Fruit fly (Drosophila melanogaster) whole organism, embryonic: ENCODE data around the gene Bhmt.

Source experiments
- Abd-B ChIP-seq: fragments of 200-800 bp; sonication (Bioruptor generic); optimal IDR thresholded peaks from 2 replicates; lab custom pipeline; 2018; ENCODE audit warnings: missing biosample characterization, mild to moderate bottlenecking, missing genetic modification characterization, moderate library complexity
- Ada2b ChIP-seq: fragments of 200-800 bp; sonication (Bioruptor generic); IDR thresholded peaks from 2 replicates; pipeline ENCODE4 v1.3.6; 2022; ENCODE audit warnings: missing biosample characterization, missing genetic modification characterization
- Awh ChIP-seq: fragments of 200-800 bp; sonication (Bioruptor generic); IDR thresholded peaks from 2 replicates; pipeline ENCODE4, ENCODE4 v1.3.6; 2022; ENCODE audit warnings: missing biosample characterization, missing genetic modification characterization
- BEAF-32 ChIP-seq: fragments of 200-800 bp; sonication (Bioruptor generic); optimal IDR thresholded peaks from 3 replicates; lab custom pipeline; 2017; ENCODE audit warnings: missing biosample characterization, missing genetic modification characterization, mild to moderate bottlenecking, moderate library complexity, missing genetic modification reagents
- CG1024 ChIP-seq: fragments of 200-800 bp; sonication (Bioruptor generic); IDR thresholded peaks from 2 replicates; pipeline ENCODE4 v1.3.6; 2022; ENCODE audit warnings: missing biosample characterization, missing genetic modification characterization
- CG11093 ChIP-seq: fragments of 200-800 bp; sonication (Bioruptor generic); IDR thresholded peaks from 3 replicates; pipeline ENCODE4 v1.3.6; 2022; ENCODE audit warnings: missing biosample characterization, missing genetic modification characterization
- CG14050 ChIP-seq: fragments of 200-800 bp; sonication (Bioruptor generic); IDR thresholded peaks from 3 replicates; pipeline ENCODE4 v1.3.6; 2022; ENCODE audit warnings: missing biosample characterization, missing genetic modification characterization
- CG15696 ChIP-seq: fragments of 200-800 bp; sonication (Bioruptor generic); optimal IDR thresholded peaks from 2 replicates; lab custom pipeline; 2019; ENCODE audit warnings: missing biosample characterization, mild to moderate bottlenecking, missing genetic modification characterization, moderate library complexity
- CG1832 ChIP-seq: fragments of 200-800 bp; sonication (Bioruptor generic); optimal IDR thresholded peaks from 2 replicates; lab custom pipeline; 2017; ENCODE audit warnings: missing biosample characterization, mild to moderate bottlenecking, missing genetic modification characterization, inconsistent platforms
- CG31388 ChIP-seq: fragments of 200-800 bp; sonication (Bioruptor generic); optimal IDR thresholded peaks from 2 replicates; lab custom pipeline; 2016; ENCODE audit warnings: missing biosample characterization, missing genetic modification characterization
- CG3163 ChIP-seq: fragments of 200-800 bp; sonication (Bioruptor generic); optimal IDR thresholded peaks from 3 replicates; lab custom pipeline; 2016; ENCODE audit warnings: missing biosample characterization, missing genetic modification characterization
- CG3281 ChIP-seq: fragments of 200-800 bp; sonication (Bioruptor generic); optimal IDR thresholded peaks from 3 replicates; lab custom pipeline; 2017; ENCODE audit warnings: missing biosample characterization, mild to moderate bottlenecking, missing genetic modification characterization
- CG33557 ChIP-seq: fragments of 200-800 bp; sonication (Bioruptor generic); optimal IDR thresholded peaks from 2 replicates; lab custom pipeline; 2019; ENCODE audit warnings: missing biosample characterization, mild to moderate bottlenecking, missing genetic modification characterization, moderate library complexity
- CG34422 ChIP-seq: fragments of 200-800 bp; sonication (Bioruptor generic); IDR thresholded peaks from 3 replicates; pipeline ENCODE4 v1.3.6; 2022; ENCODE audit warnings: missing biosample characterization, missing genetic modification characterization
- CG4328 ChIP-seq: fragments of 200-800 bp; sonication (Bioruptor generic); optimal IDR thresholded peaks from 3 replicates; lab custom pipeline; 2017; ENCODE audit warnings: missing biosample characterization, missing genetic modification reagents, missing genetic modification characterization
- CG6854 ChIP-seq: fragments of 200-800 bp; sonication (Bioruptor generic); optimal IDR thresholded peaks from 3 replicates; lab custom pipeline; 2017; ENCODE audit warnings: missing biosample characterization, mild to moderate bottlenecking, missing genetic modification characterization
- CG7556 ChIP-seq: fragments of 200-800 bp; sonication (Bioruptor generic); optimal IDR thresholded peaks from 2 replicates; lab custom pipeline; 2017; ENCODE audit warnings: missing biosample characterization, mild to moderate bottlenecking, missing genetic modification characterization
- CG7745 ChIP-seq: fragments of 200-800 bp; sonication (Bioruptor generic); optimal IDR thresholded peaks from 2 replicates; lab custom pipeline; 2018; ENCODE audit warnings: missing biosample characterization, mild to moderate bottlenecking, missing genetic modification characterization, moderate library complexity
- CG8089 ChIP-seq: fragments of 200-800 bp; sonication (Bioruptor generic); optimal IDR thresholded peaks from 3 replicates; lab custom pipeline; 2016; ENCODE audit warnings: missing biosample characterization, missing genetic modification characterization
- CG8924 ChIP-seq: fragments of 200-800 bp; optimal IDR thresholded peaks from 3 replicates; lab custom pipeline; 2019; ENCODE audit warnings: missing biosample characterization, mild to moderate bottlenecking, missing genetic modification characterization, moderate library complexity
- CG9215 ChIP-seq: fragments of 200-800 bp; sonication (Bioruptor generic); IDR thresholded peaks from 2 replicates; pipeline ENCODE4 v1.3.6; 2022; ENCODE audit warnings: missing biosample characterization, missing genetic modification characterization
- CG9797 ChIP-seq: fragments of 200-800 bp; sonication (Bioruptor generic); optimal IDR thresholded peaks from 3 replicates; lab custom pipeline; 2018; ENCODE audit warnings: missing biosample characterization, mild to moderate bottlenecking, missing genetic modification characterization
- E2f1 ChIP-seq: fragments of 200-800 bp; sonication (Bioruptor generic); IDR thresholded peaks from 2 replicates; pipeline ENCODE4 v1.3.6; 2022; ENCODE audit warnings: missing biosample characterization, missing genetic modification characterization
- HLH4C ChIP-seq: fragments of 200-800 bp; sonication (Bioruptor generic); IDR thresholded peaks from 3 replicates; pipeline ENCODE4 v1.3.6; 2022; ENCODE audit warnings: missing biosample characterization, missing genetic modification characterization; ENCODE audit not compliant: partially characterized antibody
- Hmx ChIP-seq: fragments of 200-800 bp; sonication (Bioruptor generic); optimal IDR thresholded peaks from 2 replicates; lab custom pipeline; 2016; ENCODE audit warnings: missing biosample characterization, missing genetic modification characterization
- Hsf ChIP-seq: fragments of 200-800 bp; sonication (Bioruptor generic); optimal IDR thresholded peaks from 3 replicates; lab custom pipeline; 2016; ENCODE audit warnings: missing biosample characterization, missing genetic modification characterization
- Lpt ChIP-seq: fragments of >200 bp; optimal IDR thresholded peaks from 2 replicates; lab custom pipeline; 2018; ENCODE audit warnings: missing biosample characterization, missing genetic modification characterization
- NC2α ChIP-seq: fragments of 200-800 bp; sonication (Bioruptor generic); optimal IDR thresholded peaks from 2 replicates; lab custom pipeline; 2016; ENCODE audit warnings: missing biosample characterization, missing genetic modification characterization
- NFAT ChIP-seq: fragments of 200-800 bp; sonication (Bioruptor generic); IDR thresholded peaks from 2 replicates; pipeline ENCODE4 v1.3.6; 2022; ENCODE audit warnings: missing biosample characterization, missing genetic modification characterization
- Vsx1 ChIP-seq: fragments of 200-800 bp; sonication (Bioruptor generic); optimal IDR thresholded peaks from 2 replicates; lab custom pipeline; 2017; ENCODE audit warnings: missing biosample characterization, mild to moderate bottlenecking, missing genetic modification characterization, missing genetic modification reagents
- Xrp1 ChIP-seq: fragments of 200-800 bp; sonication (Bioruptor generic); IDR thresholded peaks from 2 replicates; pipeline ENCODE4 v1.3.6; 2022; ENCODE audit warnings: missing biosample characterization, missing genetic modification characterization
- ase ChIP-seq: fragments of 200-800 bp; sonication (Bioruptor generic); IDR thresholded peaks from 3 replicates; pipeline ENCODE4 v1.3.6; 2022; ENCODE audit warnings: missing biosample characterization, missing genetic modification characterization
- bbx ChIP-seq: fragments of 200-800 bp; sonication (Bioruptor generic); IDR thresholded peaks from 2 replicates; pipeline ENCODE4 v1.3.6; 2022; ENCODE audit warnings: missing biosample characterization, missing genetic modification characterization; ENCODE audit not compliant: partially characterized antibody
- crp ChIP-seq, 2 experiments: fragments of 200-800 bp; sonication (Bioruptor generic); optimal IDR thresholded peaks; 2 replicates in 1 of 2; 3 replicates in 1 of 2; lab custom pipeline; 2017; ENCODE audit warnings: missing biosample characterization in 2 of 2, missing genetic modification characterization in 2 of 2, mild to moderate bottlenecking in 1 of 2, moderate library complexity in 1 of 2
- danr ChIP-seq: fragments of 200-800 bp; sonication (Bioruptor generic); IDR thresholded peaks from 2 replicates; pipeline ENCODE4 v1.3.6; 2022; ENCODE audit warnings: missing biosample characterization, missing genetic modification characterization
- disco-r ChIP-seq: fragments of 200-800 bp; sonication (Bioruptor generic); optimal IDR thresholded peaks from 2 replicates; lab custom pipeline; 2016; ENCODE audit warnings: missing biosample characterization, missing genetic modification characterization
- gce ChIP-seq: fragments of 200-800 bp; sonication (Bioruptor generic); IDR thresholded peaks from 3 replicates; pipeline ENCODE4 v1.3.6; 2022; ENCODE audit warnings: missing biosample characterization, missing genetic modification characterization
- ham ChIP-seq: fragments of 200-800 bp; sonication (Bioruptor generic); IDR thresholded peaks from 2 replicates; pipeline ENCODE4 v1.3.6; 2022; ENCODE audit warnings: missing biosample characterization, missing genetic modification characterization
- lab ChIP-seq: fragments of 200-800 bp; sonication (Bioruptor generic); optimal IDR thresholded peaks from 3 replicates; lab custom pipeline; 2017; ENCODE audit warnings: missing biosample characterization, missing genetic modification characterization, mild to moderate bottlenecking, moderate library complexity, missing genetic modification reagents
- mld ChIP-seq: fragments of 200-800 bp; sonication (Bioruptor generic); IDR thresholded peaks from 3 replicates; pipeline ENCODE4 v1.3.6; 2022; ENCODE audit warnings: missing biosample characterization, missing genetic modification characterization; ENCODE audit not compliant: partially characterized antibody
- pum ChIP-seq: fragments of 200-800 bp; sonication (Bioruptor generic); optimal IDR thresholded peaks from 2 replicates; lab custom pipeline; 2016; ENCODE audit warnings: missing biosample characterization, missing genetic modification characterization
- sens ChIP-seq: fragments of 200-800 bp; sonication (Bioruptor generic); peaks from one replicate; lab custom pipeline; 2016; ENCODE audit warnings: missing biosample characterization, missing genetic modification characterization
- sens-2 ChIP-seq: fragments of 200-800 bp; sonication (Bioruptor generic); IDR thresholded peaks from 2 replicates; pipeline ENCODE4 v1.3.6; 2022; ENCODE audit warnings: missing biosample characterization, missing genetic modification characterization
- sna ChIP-seq: fragments of 200-800 bp; sonication (Bioruptor generic); IDR thresholded peaks from 2 replicates; pipeline ENCODE4 v1.3.6; 2022; ENCODE audit warnings: missing biosample characterization, missing genetic modification characterization; ENCODE audit not compliant: partially characterized antibody
- sr ChIP-seq: fragments of 200-800 bp; sonication (Bioruptor generic); IDR thresholded peaks from 3 replicates; pipeline ENCODE4 v1.3.6; 2022; ENCODE audit warnings: missing biosample characterization, missing genetic modification characterization
- tio ChIP-seq: fragments of 200-800 bp; sonication (Bioruptor generic); optimal IDR thresholded peaks from 2 replicates; lab custom pipeline; 2017; ENCODE audit warnings: missing biosample characterization, missing genetic modification characterization, inconsistent platforms
- toy ChIP-seq: fragments of 200-800 bp; sonication (Bioruptor generic); IDR thresholded peaks from 2 replicates; pipeline ENCODE4 v1.3.6; 2022; ENCODE audit warnings: missing biosample characterization, missing genetic modification characterization
- trem ChIP-seq: fragments of 200-800 bp; optimal IDR thresholded peaks from 3 replicates; lab custom pipeline; 2019; ENCODE audit warnings: missing biosample characterization, mild to moderate bottlenecking, missing genetic modification characterization, moderate library complexity
- tx ChIP-seq: fragments of 200-800 bp; sonication (Bioruptor generic); optimal IDR thresholded peaks from 2 replicates; lab custom pipeline; 2016; ENCODE audit warnings: missing biosample characterization, missing genetic modification characterization
- vfl ChIP-seq: fragments of 200-800 bp; sonication (Bioruptor generic); optimal IDR thresholded peaks from 2 replicates; lab custom pipeline; 2016; ENCODE audit warnings: missing biosample characterization, missing genetic modification characterization
- z ChIP-seq: fragments of 200-800 bp; sonication (Bioruptor generic); IDR thresholded peaks from 3 replicates; pipeline ENCODE4 v1.3.6; 2022; ENCODE audit warnings: missing biosample characterization, missing genetic modification characterization

The Bhmt gene

dm6 chr2L:18968370-18969105 is 11.4 kb upstream of the Bhmt start, which contains the start of the genes Nak and Tango6 (continued):
- TF ChIP-seq CG1832 (GFP tag; lab: Kevin White, UChicago): no peak
- TF ChIP-seq CG9215: no peak
- peak; percentile 1 for TF ChIP-seq CG7556
- TF ChIP-seq Hmx (GFP tag; lab: Kevin White, UChicago): no peak
- TF ChIP-seq z (GFP tag; lab: Robert Waterston, UW): no peak
- no peak for TF ChIP-seq pum
- TF ChIP-seq CG34422 (GFP tag; lab: Robert Waterston, UW): no peak
- TF ChIP-seq Lpt (GFP tag; lab: Kevin White, UChicago): no peak
- peak; percentile 92 for TF ChIP-seq CG9797 (GFP tag; lab: Kevin White, UChicago)
- TF ChIP-seq Ada2b (GFP tag; lab: Robert Waterston, UW): no peak
- TF ChIP-seq mld: peak; percentile 88; the same call in 2 of the 3 replicates
- peak; percentile 91 for TF ChIP-seq HLH4C
- no peak for TF ChIP-seq CG31388 (GFP tag; lab: Kevin White, UChicago)
- peak; percentile 23 for TF ChIP-seq disco-r (GFP tag; lab: Kevin White, UChicago)
- TF ChIP-seq ase: no peak
- TF ChIP-seq NC2α: no peak
- TF ChIP-seq CG11093: no peak
- no peak for TF ChIP-seq NFAT
- TF ChIP-seq bbx (GFP tag; lab: Robert Waterston, UW): peak; percentile 83
- peak in 1 of 2 experiments; percentile 69 for TF ChIP-seq crp (GFP tag; optimal IDR thresholded peaks at IDR 0.05; lab: Kevin White, UChicago)
- peak; percentile 4 for TF ChIP-seq CG3163 (GFP tag; lab: Kevin White, UChicago)
- peak; percentile 100 for TF ChIP-seq Vsx1 (GFP tag; lab: Kevin White, UChicago)
- no peak for TF ChIP-seq ham (GFP tag; lab: Robert Waterston, UW)
- peak; percentile 89 for TF ChIP-seq sens (GFP tag; lab: Kevin White, UChicago)
- no peak for TF ChIP-seq CG6854 (GFP tag; lab: Kevin White, UChicago)
- TF ChIP-seq trem: peak; percentile 85
- peak; percentile 58; the same call in 1 of the 3 replicates for TF ChIP-seq sr (GFP tag; lab: Robert Waterston, UW)
- no peak for TF ChIP-seq Awh (GFP tag; lab: Robert Waterston, UW)
- TF ChIP-seq danr (GFP tag; lab: Robert Waterston, UW): no peak
- TF ChIP-seq toy (GFP tag; lab: Robert Waterston, UW): no peak
- no peak for TF ChIP-seq CG14050
- no peak for TF ChIP-seq tio (GFP tag; lab: Kevin White, UChicago)
- TF ChIP-seq CG8924 (tag; lab: Kevin White, UChicago): peak; percentile 44
- TF ChIP-seq CG4328 (GFP tag; lab: Kevin White, UChicago): no peak
- no peak for TF ChIP-seq CG3281 (GFP tag; lab: Kevin White, UChicago)
- peak; percentile 71 for TF ChIP-seq Abd-B (GFP tag; lab: Kevin White, UChicago)
- peak; percentile 98 for TF ChIP-seq sna (GFP tag; lab: Robert Waterston, UW)
- TF ChIP-seq CG15696 (tag; lab: Kevin White, UChicago): no peak
- TF ChIP-seq CG33557 (GFP tag; lab: Kevin White, UChicago): peak; percentile 37
- TF ChIP-seq CG7745: no peak
- TF ChIP-seq E2f1 (GFP tag; lab: Robert Waterston, UW): no peak
- TF ChIP-seq BEAF-32 (GFP tag; lab: Kevin White, UChicago): peak; percentile 98
- TF ChIP-seq gce (GFP tag; lab: Robert Waterston, UW): no peak
- no peak for TF ChIP-seq vfl (GFP tag; lab: Kevin White, UChicago)
- TF ChIP-seq lab: no peak
- no peak for TF ChIP-seq CG8089 (GFP tag; lab: Kevin White, UChicago)
- TF ChIP-seq tx (GFP tag; lab: Kevin White, UChicago): no peak
- TF ChIP-seq CG1024 (GFP tag; lab: Robert Waterston, UW): no peak
- TF ChIP-seq Hsf: peak; percentile 10
- TF ChIP-seq sens-2 (GFP tag; lab: Robert Waterston, UW): no peak
- no peak for TF ChIP-seq Xrp1
